Worm (Caenorhabditis elegans) whole organism, L2 larva: ENCODE measurements around the gene F52G3.5.

Source experiments
- F13H6.1 ChIP-seq: sonication (generic microtip); optimal IDR thresholded peaks from 2 replicates; lab custom pipeline; 2016; ENCODE audit warnings: missing genetic modification characterization, missing compliant biosample characterization
- R02D3.7 ChIP-seq: fragments of 150-350 bp; optimal IDR thresholded peaks from 2 replicates; lab custom pipeline; 2014; ENCODE audit warnings: missing biosample characterization, missing genetic modification characterization
- ZK546.5 ChIP-seq: sonication (generic microtip); optimal IDR thresholded peaks from 2 replicates; lab custom pipeline; 2017; ENCODE audit warnings: missing biosample characterization, missing genetic modification characterization
- alr-1 ChIP-seq: fragments of 150-350 bp; optimal IDR thresholded peaks from 2 replicates; lab custom pipeline; 2014; ENCODE audit warnings: missing biosample characterization, missing genetic modification characterization
- aly-2 ChIP-seq: fragments of 150-350 bp; optimal IDR thresholded peaks from 2 replicates; lab custom pipeline; 2014; ENCODE audit warnings: missing biosample characterization, missing genetic modification characterization
- ama-1 ChIP-seq: fragments of 150-350 bp; optimal IDR thresholded peaks from 2 replicates; lab custom pipeline; 2018; ENCODE audit warnings: inconsistent platforms
- blmp-1 ChIP-seq: sonication (generic microtip); optimal IDR thresholded peaks from 2 replicates; lab custom pipeline; 2017; ENCODE audit warnings: missing genetic modification characterization, mild to moderate bottlenecking, missing compliant biosample characterization, antibody characterized with exemption, moderate library complexity; ENCODE audit not compliant: insufficient read depth
- ceh-16 ChIP-seq: fragments of 150-350 bp; optimal IDR thresholded peaks from 2 replicates; lab custom pipeline; 2014; ENCODE audit warnings: missing biosample characterization, missing genetic modification characterization
- dmd-4 ChIP-seq: sonication (generic microtip); optimal IDR thresholded peaks from 2 replicates; lab custom pipeline; 2017; ENCODE audit warnings: missing biosample characterization, missing genetic modification characterization
- elt-1 ChIP-seq: fragments of 150-350 bp; optimal IDR thresholded peaks from 2 replicates; lab custom pipeline; 2014; ENCODE audit warnings: missing biosample characterization, missing genetic modification characterization
- elt-3 ChIP-seq: sonication (generic microtip); optimal IDR thresholded peaks from 2 replicates; lab custom pipeline; 2017; ENCODE audit warnings: missing biosample characterization, missing genetic modification characterization
- fos-1 ChIP-seq: fragments of 150-350 bp; optimal IDR thresholded peaks from 2 replicates; lab custom pipeline; 2014; ENCODE audit warnings: missing biosample characterization, missing genetic modification characterization
- gmeb-1 ChIP-seq: fragments of 150-350 bp; optimal IDR thresholded peaks from 2 replicates; lab custom pipeline; 2014; ENCODE audit warnings: missing biosample characterization, missing genetic modification characterization
- lin-39 ChIP-seq: fragments of 150-350 bp; optimal IDR thresholded peaks from 2 replicates; lab custom pipeline; 2014; ENCODE audit warnings: missing biosample characterization, missing genetic modification reagents, missing genetic modification characterization
- lsy-2 ChIP-seq, 2 experiments: fragments of 150-350 bp in 1 of 2; sonication (generic microtip) in 1 of 2; optimal IDR thresholded peaks; 2 replicates each; lab custom pipeline; 2014 to 2017; ENCODE audit warnings: missing biosample characterization in 2 of 2, missing genetic modification characterization in 2 of 2
- mab-5 ChIP-seq: fragments of 150-350 bp; optimal IDR thresholded peaks from 2 replicates; lab custom pipeline; 2014; ENCODE audit warnings: missing biosample characterization, missing genetic modification characterization
- mbf-1 ChIP-seq: sonication (generic microtip); optimal IDR thresholded peaks from 2 replicates; lab custom pipeline; 2017; ENCODE audit warnings: missing biosample characterization, missing genetic modification characterization
- mdl-1 ChIP-seq, 2 experiments: fragments of 150-350 bp in 1 of 2; sonication (generic microtip) in 1 of 2; optimal IDR thresholded peaks; 2 replicates each; lab custom pipeline; 2017; ENCODE audit warnings: missing biosample characterization in 2 of 2, missing genetic modification characterization in 2 of 2
- nhr-10 ChIP-seq: sonication (generic microtip); optimal IDR thresholded peaks from 2 replicates; lab custom pipeline; 2017; ENCODE audit warnings: missing biosample characterization, missing genetic modification characterization
- nhr-12 ChIP-seq: fragments of 150-350 bp; optimal IDR thresholded peaks from 2 replicates; lab custom pipeline; 2014; ENCODE audit warnings: missing biosample characterization, missing genetic modification characterization
- nhr-129 ChIP-seq: fragments of 150-350 bp; optimal IDR thresholded peaks from 2 replicates; lab custom pipeline; 2014; ENCODE audit warnings: missing biosample characterization, missing genetic modification characterization
- nhr-21 ChIP-seq: fragments of 150-350 bp; optimal IDR thresholded peaks from 2 replicates; lab custom pipeline; 2014; ENCODE audit warnings: missing biosample characterization, missing genetic modification characterization
- nhr-23 ChIP-seq: fragments of 150-350 bp; optimal IDR thresholded peaks from 2 replicates; lab custom pipeline; 2014; ENCODE audit warnings: missing biosample characterization, missing genetic modification reagents, missing genetic modification characterization
- nhr-237 ChIP-seq: fragments of 150-350 bp; optimal IDR thresholded peaks from 2 replicates; lab custom pipeline; 2014; ENCODE audit warnings: missing biosample characterization, missing genetic modification characterization
- nhr-25 ChIP-seq: fragments of 150-350 bp; sonication (generic microtip); optimal IDR thresholded peaks from 3 replicates; lab custom pipeline; 2014; ENCODE audit warnings: missing biosample characterization, missing genetic modification characterization
- nhr-6 ChIP-seq: fragments of 150-350 bp; optimal IDR thresholded peaks from 2 replicates; lab custom pipeline; 2014; ENCODE audit warnings: missing biosample characterization, missing genetic modification characterization
- sem-4 ChIP-seq: fragments of 150-350 bp; optimal IDR thresholded peaks from 2 replicates; lab custom pipeline; 2014; ENCODE audit warnings: missing biosample characterization, missing genetic modification reagents, missing genetic modification characterization
- skn-1 ChIP-seq: sonication (generic microtip); optimal IDR thresholded peaks from 2 replicates; lab custom pipeline; 2017; ENCODE audit warnings: missing biosample characterization, missing genetic modification characterization
- sma-9 ChIP-seq, 2 experiments: fragments of 150-350 bp in 1 of 2; sonication (generic microtip) in 1 of 2; optimal IDR thresholded peaks; 2 replicates each; lab custom pipeline; 2014 to 2016; ENCODE audit warnings: missing genetic modification characterization in 2 of 2, mild to moderate bottlenecking in 1 of 2, missing biosample characterization in 1 of 2, missing compliant biosample characterization in 1 of 2, missing genetic modification reagents in 1 of 2, moderate library complexity in 1 of 2
- snpc-4 ChIP-seq: fragments of 150-350 bp; optimal IDR thresholded peaks from 2 replicates; lab custom pipeline; 2014; ENCODE audit warnings: missing biosample characterization, missing genetic modification characterization
- unc-39 ChIP-seq: fragments of 150-350 bp; optimal IDR thresholded peaks from 2 replicates; lab custom pipeline; 2014; ENCODE audit warnings: missing biosample characterization, missing genetic modification characterization
- unc-55 ChIP-seq: fragments of 150-350 bp; sonication (generic microtip); optimal IDR thresholded peaks from 3 replicates; lab custom pipeline; 2014; ENCODE audit warnings: missing biosample characterization, missing genetic modification reagents, missing genetic modification characterization
- unc-62 ChIP-seq: fragments of 150-350 bp; optimal IDR thresholded peaks from 2 replicates; lab custom pipeline; 2014; ENCODE audit warnings: missing biosample characterization, missing genetic modification reagents, missing genetic modification characterization
- zag-1 ChIP-seq: fragments of 150-350 bp; optimal IDR thresholded peaks from 2 replicates; lab custom pipeline; 2014; ENCODE audit warnings: missing biosample characterization, missing genetic modification characterization
- ztf-11 ChIP-seq: sonication (generic microtip); optimal IDR thresholded peaks from 2 replicates; lab custom pipeline; 2017; ENCODE audit warnings: missing biosample characterization, missing genetic modification characterization
- ztf-4 ChIP-seq: fragments of 150-350 bp; optimal IDR thresholded peaks from 2 replicates; lab custom pipeline; 2014; ENCODE audit warnings: missing biosample characterization, missing genetic modification characterization

F52G3.5 gene

ce11 chrX:16976043-16976442 lies at the start of gene F52G3.5:
F52G3.5 (minus strand) TSS chrX:16976143.
- no peak for TF ChIP-seq blmp-1 (tag; lab: Kevin White, UChicago)
- no peak for TF ChIP-seq skn-1 (tag; lab: Kevin White, UChicago)
- no peak for TF ChIP-seq nhr-21 (tag; lab: Kevin White, UChicago)
- TF ChIP-seq ztf-11 (tag; lab: Kevin White, UChicago) = no peak
- no peak for TF ChIP-seq elt-1 (tag; lab: Kevin White, UChicago)
- TF ChIP-seq R02D3.7 (tag; lab: Kevin White, UChicago) = no peak
- no peak for TF ChIP-seq sem-4 (tag; lab: Kevin White, UChicago)
- TF ChIP-seq mdl-1 (tag; optimal IDR thresholded peaks at IDR 0.05; lab: Kevin White, UChicago) = no peak
- no peak for TF ChIP-seq ama-1
- no peak for TF ChIP-seq F13H6.1
- no peak for TF ChIP-seq nhr-12
- no peak for TF ChIP-seq lsy-2 (tag; optimal IDR thresholded peaks at IDR 0.05; lab: Kevin White, UChicago)
- TF ChIP-seq, all 48 proteins: peak for 0

DNA sequence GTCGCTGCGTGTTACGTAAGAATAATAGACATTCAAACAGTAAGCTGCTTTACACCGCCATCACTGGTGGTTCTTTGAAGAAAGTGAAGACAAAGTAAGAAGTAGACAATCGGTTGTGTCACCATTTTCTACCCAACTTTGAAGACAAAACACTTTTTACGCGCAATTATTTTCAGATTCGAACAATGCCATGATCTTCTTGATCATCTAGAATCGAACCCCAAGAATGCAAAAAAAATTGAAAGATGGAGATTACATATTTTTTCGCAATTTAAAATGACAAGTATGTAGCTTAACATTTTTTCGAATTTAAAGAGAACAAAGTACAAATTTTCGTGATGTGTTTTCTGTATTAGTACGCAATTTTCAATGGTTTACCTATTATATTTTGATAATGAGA lies 44.9 kb upstream of the F52G3.5 start, which contains the start of gene F35B3.4:
Gene F35B3.4, minus strand, starts transcription at position 101 of the 400 bp plus-strand sequence.
- TF ChIP-seq zag-1 = no peak
- no peak for TF ChIP-seq nhr-237
- no peak for TF ChIP-seq lin-39 (tag; lab: Kevin White, UChicago)
- no peak for TF ChIP-seq nhr-129 (tag; lab: Kevin White, UChicago)
- TF ChIP-seq blmp-1 (tag; lab: Kevin White, UChicago) = no peak
- no peak for TF ChIP-seq sma-9 (GFP tag; optimal IDR thresholded peaks at IDR 0.05; lab: Kevin White, UChicago)
- TF ChIP-seq sma-9 (tag; optimal IDR thresholded peaks at IDR 0.05; lab: Kevin White, UChicago) = no peak
- no peak for TF ChIP-seq ceh-16 (tag; lab: Kevin White, UChicago)
- TF ChIP-seq snpc-4 (tag; lab: Kevin White, UChicago) = no peak
- no peak for TF ChIP-seq nhr-25 (tag; lab: Kevin White, UChicago)
- no peak for TF ChIP-seq lsy-2 (tag; optimal IDR thresholded peaks at IDR 0.05; lab: Kevin White, UChicago)
- no peak for TF ChIP-seq gmeb-1 (tag; lab: Kevin White, UChicago)
- no peak for TF ChIP-seq unc-55
- TF ChIP-seq ZK546.5 (tag; lab: Kevin White, UChicago) = no peak
- TF ChIP-seq alr-1 (tag; lab: Kevin White, UChicago) = no peak
- TF ChIP-seq aly-2 = no peak
- no peak for TF ChIP-seq ztf-11 (tag; lab: Kevin White, UChicago)
- no peak for TF ChIP-seq unc-62 (GFP tag; lab: Kevin White, UChicago)
- TF ChIP-seq F13H6.1 = no peak
- no peak for TF ChIP-seq mab-5 (tag; lab: Kevin White, UChicago)
- no peak for TF ChIP-seq elt-1 (tag; lab: Kevin White, UChicago)

ce11 chrX:17019098-17019497 lies 43.2 kb upstream of the F52G3.5 start:
- no peak for TF ChIP-seq mab-5 (tag; lab: Kevin White, UChicago)
- no peak for TF ChIP-seq sem-4 (tag; lab: Kevin White, UChicago)
- TF ChIP-seq nhr-21 (tag; lab: Kevin White, UChicago) = no peak

DNA sequence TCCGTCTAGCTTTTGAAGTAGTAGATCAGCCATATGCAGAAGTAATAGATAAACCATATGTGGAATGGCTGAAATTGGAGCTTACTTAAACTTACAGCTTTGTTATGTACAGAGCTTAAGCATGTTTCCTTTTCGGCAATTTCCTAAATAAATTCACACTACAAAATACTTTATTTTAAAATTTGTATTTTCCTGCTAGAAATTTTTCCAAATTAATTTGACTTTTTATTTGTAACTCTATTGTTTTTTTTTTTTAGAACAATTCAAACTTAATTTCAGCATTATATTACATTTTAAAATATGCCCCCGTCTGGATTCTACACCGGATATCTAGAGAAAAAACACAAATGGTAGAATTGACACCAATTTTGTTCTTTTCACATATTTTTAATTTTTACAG lies 37.2 kb upstream of the F52G3.5 start, which contains the start of gene F35B3.3:
Gene F35B3.3, plus strand, starts transcription at position 301 of the 400 bp plus-strand sequence.
- no peak for TF ChIP-seq nhr-129 (tag; lab: Kevin White, UChicago)
- no peak for TF ChIP-seq ceh-16 (tag; lab: Kevin White, UChicago)
- TF ChIP-seq zag-1 = no peak
- TF ChIP-seq ama-1 = no peak
- no peak for TF ChIP-seq nhr-6 (tag; lab: Kevin White, UChicago)
- TF ChIP-seq unc-39 (tag; lab: Kevin White, UChicago) = no peak
- no peak for TF ChIP-seq sma-9 (GFP tag; optimal IDR thresholded peaks at IDR 0.05; lab: Kevin White, UChicago)
- no peak for TF ChIP-seq sma-9 (tag; optimal IDR thresholded peaks at IDR 0.05; lab: Kevin White, UChicago)
- no peak for TF ChIP-seq dmd-4
- TF ChIP-seq elt-1 (tag; lab: Kevin White, UChicago) = no peak
- TF ChIP-seq nhr-12 = no peak
- TF ChIP-seq ztf-4 = no peak
- TF ChIP-seq mbf-1 (tag; lab: Kevin White, UChicago) = no peak
- TF ChIP-seq ZK546.5 (tag; lab: Kevin White, UChicago) = no peak
- no peak for TF ChIP-seq nhr-25 (tag; lab: Kevin White, UChicago)

- TF ChIP-seq nhr-10 = no peak
- TF ChIP-seq nhr-129 (tag; lab: Kevin White, UChicago) = no peak
- TF ChIP-seq unc-62 (GFP tag; lab: Kevin White, UChicago) = no peak
- TF ChIP-seq nhr-23 (tag; lab: Kevin White, UChicago) = no peak
- TF ChIP-seq F13H6.1 = no peak
- TF ChIP-seq alr-1 (tag; lab: Kevin White, UChicago) = no peak
- TF ChIP-seq mbf-1 (tag; lab: Kevin White, UChicago) = no peak
- TF ChIP-seq ama-1 = no peak
- no peak for TF ChIP-seq fos-1 (tag; lab: Kevin White, UChicago)
- TF ChIP-seq elt-3 (tag; lab: Kevin White, UChicago) = no peak
- TF ChIP-seq blmp-1 (tag; lab: Kevin White, UChicago) = no peak
- no peak for TF ChIP-seq R02D3.7 (tag; lab: Kevin White, UChicago)
- TF ChIP-seq nhr-6 (tag; lab: Kevin White, UChicago) = no peak
- TF ChIP-seq nhr-21 (tag; lab: Kevin White, UChicago) = no peak
- no peak for TF ChIP-seq unc-55
These were observed 30.9 kb upstream of the F52G3.5 start for ce11 chrX:17006843-17007242.
